Fruit fly (Drosophila melanogaster) whole organism, embryonic: ENCODE results near the gene Patsas.
A peak's percentile ranks its signal among the peaks of the same experiment; 100 is the strongest.

ENCODE experiments used
- Aef1 ChIP-seq: fragments of 200-800 bp; sonication (Bioruptor generic); IDR thresholded peaks from 3 replicates; pipeline ENCODE4 v1.3.6; 2022; ENCODE audit warnings: missing biosample characterization, missing genetic modification characterization
- Atf-2 ChIP-seq: fragments of 200-800 bp; sonication (Bioruptor generic); optimal IDR thresholded peaks from 2 replicates; lab custom pipeline; 2016; ENCODE audit warnings: missing biosample characterization, missing genetic modification characterization
- Bgb ChIP-seq: fragments of 200-800 bp; sonication (Bioruptor generic); IDR thresholded peaks from 2 replicates; pipeline ENCODE4 v1.3.6; 2022; ENCODE audit warnings: missing biosample characterization, missing genetic modification characterization; ENCODE audit not compliant: partially characterized antibody
- CG10431 ChIP-seq: fragments of 200-800 bp; sonication (Bioruptor generic); optimal IDR thresholded peaks from 3 replicates; lab custom pipeline; 2018; ENCODE audit warnings: missing biosample characterization, mild to moderate bottlenecking, missing genetic modification characterization
- CG10565 ChIP-seq: fragments of 200-800 bp; sonication (Bioruptor generic); optimal IDR thresholded peaks from 3 replicates; lab custom pipeline; 2016; ENCODE audit warnings: missing biosample characterization, mild to moderate bottlenecking, missing genetic modification characterization
- CG10654 ChIP-seq: fragments of 200-800 bp; sonication (Bioruptor generic); optimal IDR thresholded peaks from 2 replicates; lab custom pipeline; 2016; ENCODE audit warnings: missing biosample characterization, missing genetic modification characterization
- CG11456 ChIP-seq: fragments of 200-800 bp; sonication (Bioruptor generic); IDR thresholded peaks from 3 replicates; pipeline ENCODE4 v1.3.6; 2022; ENCODE audit warnings: missing biosample characterization, missing genetic modification characterization
- CG13775 ChIP-seq: fragments of 200-800 bp; sonication (Bioruptor generic); optimal IDR thresholded peaks from 3 replicates; lab custom pipeline; 2017; ENCODE audit warnings: missing biosample characterization, mild to moderate bottlenecking, missing genetic modification characterization
- CG15514 ChIP-seq: fragments of 200-800 bp; sonication (Bioruptor generic); optimal IDR thresholded peaks from 3 replicates; lab custom pipeline; 2017; ENCODE audit warnings: missing biosample characterization, missing genetic modification characterization, mild to moderate bottlenecking, moderate library complexity, missing genetic modification reagents
- CG15601 ChIP-seq: fragments of 200-800 bp; sonication (Bioruptor generic); optimal IDR thresholded peaks from 3 replicates; lab custom pipeline; 2019; ENCODE audit warnings: missing biosample characterization, mild to moderate bottlenecking, missing genetic modification characterization, moderate library complexity
- CG15696 ChIP-seq: fragments of 200-800 bp; sonication (Bioruptor generic); optimal IDR thresholded peaks from 2 replicates; lab custom pipeline; 2019; ENCODE audit warnings: missing biosample characterization, mild to moderate bottlenecking, missing genetic modification characterization, moderate library complexity
- CG1602 ChIP-seq: fragments of 200-800 bp; sonication (Bioruptor generic); optimal IDR thresholded peaks from 3 replicates; lab custom pipeline; 2016; ENCODE audit warnings: missing biosample characterization, missing genetic modification characterization
- CG1603 ChIP-seq: fragments of 200-800 bp; sonication (Bioruptor generic); optimal IDR thresholded peaks from 2 replicates; lab custom pipeline; 2019; ENCODE audit warnings: missing biosample characterization, mild to moderate bottlenecking, missing genetic modification characterization, moderate library complexity
- CG16779 ChIP-seq: fragments of 200-800 bp; sonication (Bioruptor generic); IDR thresholded peaks from 2 replicates; pipeline ENCODE4 v1.3.6; 2022; ENCODE audit warnings: missing biosample characterization, missing genetic modification characterization
- CG17802 ChIP-seq: fragments of 200-800 bp; sonication (Bioruptor generic); optimal IDR thresholded peaks from 2 replicates; lab custom pipeline; 2018; ENCODE audit warnings: missing biosample characterization, mild to moderate bottlenecking, missing genetic modification characterization, moderate library complexity
- CG2116 ChIP-seq: fragments of 200-800 bp; sonication (Bioruptor generic); optimal IDR thresholded peaks from 3 replicates; lab custom pipeline; 2018; ENCODE audit warnings: missing biosample characterization, mild to moderate bottlenecking, missing genetic modification characterization
- CG32772 ChIP-seq: fragments of 200-800 bp; sonication (Bioruptor generic); IDR thresholded peaks from 2 replicates; pipeline ENCODE4 v1.3.6; 2022; ENCODE audit warnings: missing biosample characterization, missing genetic modification characterization
- CG3847 ChIP-seq: fragments of 200-800 bp; sonication (Bioruptor generic); IDR thresholded peaks from 2 replicates; pipeline ENCODE4 v1.3.6; 2022; ENCODE audit warnings: missing biosample characterization, missing genetic modification characterization
- CG43689 ChIP-seq: fragments of 200-800 bp; sonication (Bioruptor generic); IDR thresholded peaks from 2 replicates; pipeline ENCODE4 v1.3.6; 2022; ENCODE audit warnings: missing biosample characterization, missing genetic modification characterization
- CG6175 ChIP-seq: fragments of 200-800 bp; sonication (Bioruptor generic); IDR thresholded peaks from 3 replicates; pipeline ENCODE4 v1.3.6; 2022; ENCODE audit warnings: missing biosample characterization, missing genetic modification characterization
- CG7745 ChIP-seq: fragments of 200-800 bp; sonication (Bioruptor generic); optimal IDR thresholded peaks from 2 replicates; lab custom pipeline; 2018; ENCODE audit warnings: missing biosample characterization, mild to moderate bottlenecking, missing genetic modification characterization, moderate library complexity
- D ChIP-seq, 2 experiments: fragments of 200-800 bp in 1 of 2; fragments of >200 bp in 1 of 2; sonication (Bioruptor generic) in 1 of 2; optimal IDR thresholded peaks; 2 replicates in 1 of 2; 3 replicates in 1 of 2; lab custom pipeline; 2017; ENCODE audit warnings: mild to moderate bottlenecking in 1 of 2, missing biosample characterization in 1 of 2, missing genetic modification characterization in 1 of 2, missing genetic modification reagents in 1 of 2
- Fer3 ChIP-seq: fragments of 200-800 bp; sonication (Bioruptor generic); optimal IDR thresholded peaks from 2 replicates; lab custom pipeline; 2018; ENCODE audit warnings: missing biosample characterization, mild to moderate bottlenecking, missing genetic modification characterization, moderate library complexity
- GATAe ChIP-seq: fragments of 200-800 bp; sonication (Bioruptor generic); conservative IDR thresholded peaks from 2 replicates; pipeline ENCODE4 v1.3.6; 2022; ENCODE audit warnings: missing biosample characterization, missing genetic modification characterization
- NfI ChIP-seq: fragments of 200-800 bp; sonication (Bioruptor generic); optimal IDR thresholded peaks from 3 replicates; lab custom pipeline; 2018; ENCODE audit warnings: missing biosample characterization, mild to moderate bottlenecking, missing genetic modification characterization, moderate library complexity
- Pdp1 ChIP-seq, 2 experiments: fragments of 200-800 bp; sonication (Bioruptor generic); optimal IDR thresholded peaks; 3 replicates each; lab custom pipeline; 2016; ENCODE audit warnings: missing biosample characterization in 2 of 2, missing genetic modification characterization in 2 of 2, mild to moderate bottlenecking in 1 of 2, moderate library complexity in 1 of 2
- Ssrp ChIP-seq: fragments of 200-800 bp; sonication (Bioruptor generic); optimal IDR thresholded peaks from 2 replicates; lab custom pipeline; 2018; ENCODE audit warnings: missing biosample characterization, mild to moderate bottlenecking, missing genetic modification characterization, moderate library complexity
- al ChIP-seq: fragments of 200-800 bp; sonication (Bioruptor generic); IDR thresholded peaks from 2 replicates; pipeline ENCODE4 v1.3.6; 2022; ENCODE audit warnings: missing biosample characterization, missing genetic modification characterization
- ara ChIP-seq: fragments of 200-800 bp; sonication (Bioruptor generic); IDR thresholded peaks from 2 replicates; pipeline ENCODE4 v1.3.6; 2022; ENCODE audit warnings: missing biosample characterization, missing genetic modification characterization
- chn ChIP-seq: fragments of 200-800 bp; sonication (Bioruptor generic); optimal IDR thresholded peaks from 2 replicates; lab custom pipeline; 2016; ENCODE audit warnings: missing biosample characterization, missing genetic modification characterization
- corto ChIP-seq: fragments of 200-800 bp; sonication (Bioruptor generic); optimal IDR thresholded peaks from 2 replicates; lab custom pipeline; 2016; ENCODE audit warnings: missing biosample characterization, mild to moderate bottlenecking, missing genetic modification characterization, moderate library complexity
- dati ChIP-seq: fragments of 200-800 bp; sonication (Bioruptor generic); IDR thresholded peaks from 2 replicates; pipeline ENCODE4 v1.3.6; 2022; ENCODE audit warnings: missing biosample characterization, missing genetic modification characterization
- fru ChIP-seq: fragments of >200 bp; optimal IDR thresholded peaks from 2 replicates; lab custom pipeline; 2017
- gro ChIP-seq: fragments of 200-800 bp; sonication (Bioruptor generic); optimal IDR thresholded peaks from 2 replicates; lab custom pipeline; 2016; ENCODE audit warnings: missing biosample characterization, missing genetic modification characterization
- h ChIP-seq: fragments of >200 bp; optimal IDR thresholded peaks from 2 replicates; lab custom pipeline; 2017
- ind ChIP-seq: fragments of 200-800 bp; sonication (Bioruptor generic); optimal IDR thresholded peaks from 3 replicates; lab custom pipeline; 2016; ENCODE audit warnings: missing biosample characterization, missing genetic modification characterization
- lilli ChIP-seq: fragments of 200-800 bp; sonication (Bioruptor generic); optimal IDR thresholded peaks from 3 replicates; lab custom pipeline; 2016; ENCODE audit warnings: missing biosample characterization, missing genetic modification characterization
- luna ChIP-seq: fragments of 200-800 bp; sonication (Bioruptor generic); optimal IDR thresholded peaks from 2 replicates; lab custom pipeline; 2016; ENCODE audit warnings: missing biosample characterization, missing genetic modification characterization
- maf-S ChIP-seq: fragments of 200-800 bp; sonication (Bioruptor generic); optimal IDR thresholded peaks from 2 replicates; lab custom pipeline; 2016; ENCODE audit warnings: missing biosample characterization, missing genetic modification characterization
- onecut ChIP-seq: fragments of 200-800 bp; sonication (Bioruptor generic); IDR thresholded peaks from 2 replicates; pipeline ENCODE4 v1.3.6; 2022; ENCODE audit warnings: missing biosample characterization, missing genetic modification characterization
- pan ChIP-seq, 4 experiments: fragments of >200 bp in 3 of 4; fragments of 200-800 bp in 1 of 4; sonication (Bioruptor generic) in 1 of 4; optimal IDR thresholded peaks in 3 of 4; IDR thresholded peaks in 1 of 4; 2 replicates each; pipeline versions ENCODE4 v1.3.6 to Lab custom; 2017 to 2022; ENCODE audit warnings: missing biosample characterization in 2 of 4, missing genetic modification characterization in 2 of 4, mixed read lengths in 1 of 4
- phol ChIP-seq: fragments of 200-800 bp; sonication (Bioruptor generic); optimal IDR thresholded peaks from 3 replicates; lab custom pipeline; 2018; ENCODE audit warnings: missing biosample characterization, mild to moderate bottlenecking, missing genetic modification characterization, moderate library complexity
- pros ChIP-seq: fragments of 200-800 bp; sonication (Bioruptor generic); optimal IDR thresholded peaks from 3 replicates; lab custom pipeline; 2019; ENCODE audit warnings: missing biosample characterization, mild to moderate bottlenecking, missing genetic modification characterization, moderate library complexity
- salm ChIP-seq: fragments of 200-800 bp; sonication (Bioruptor generic); optimal IDR thresholded peaks from 2 replicates; lab custom pipeline; 2018; ENCODE audit warnings: missing biosample characterization, mild to moderate bottlenecking, missing genetic modification characterization
- sd ChIP-seq: fragments of 200-800 bp; sonication (Bioruptor generic); optimal IDR thresholded peaks from 3 replicates; lab custom pipeline; 2018; ENCODE audit warnings: missing biosample characterization, mild to moderate bottlenecking, missing genetic modification characterization, moderate library complexity
- slou ChIP-seq: fragments of 200-800 bp; sonication (Bioruptor generic); optimal IDR thresholded peaks from 3 replicates; lab custom pipeline; 2016; ENCODE audit warnings: missing biosample characterization, missing genetic modification characterization
- so ChIP-seq: fragments of 200-800 bp; sonication (Bioruptor generic); IDR thresholded peaks from 3 replicates; pipeline ENCODE4 v1.3.6; 2022; ENCODE audit warnings: missing biosample characterization, missing genetic modification characterization
- usp ChIP-seq: fragments of >200 bp; optimal IDR thresholded peaks from 2 replicates; lab custom pipeline; 2017; ENCODE audit warnings: missing biosample characterization, missing genetic modification characterization

Patsas gene

dm6 chr2L:12103231-12104210, at the start of gene Patsas, which contains the start of gene ThrRS:
Patsas (minus strand) TSS chr2L:12103285.
ThrRS (plus strand) TSS chr2L:12103751.
- peak; percentile 90 for TF ChIP-seq CG2116 (GFP tag; lab: Kevin White, UChicago)
- TF ChIP-seq CG15601 (tag; lab: Kevin White, UChicago): peak; percentile 83
- peak; percentile 82 for TF ChIP-seq slou (GFP tag; lab: Kevin White, UChicago)
- TF ChIP-seq NfI: peak; percentile 86
- peak; percentile 86 for TF ChIP-seq CG1602 (GFP tag; lab: Kevin White, UChicago)
- TF ChIP-seq CG11456 (GFP tag; lab: Robert Waterston, UW): peak; percentile 76
- TF ChIP-seq CG15696 (tag; lab: Kevin White, UChicago): peak; percentile 85
- TF ChIP-seq CG32772 (GFP tag; lab: Robert Waterston, UW): peak; percentile 83
- no peak; the same call in 2 of the 3 replicates for TF ChIP-seq CG6175
- TF ChIP-seq so: peak; percentile 82; the same call in 2 of the 3 replicates
- peak; percentile 82 for TF ChIP-seq lilli (GFP tag; lab: Kevin White, UChicago)
- TF ChIP-seq Bgb (GFP tag; lab: Robert Waterston, UW): no peak
- no peak for TF ChIP-seq Atf-2
- TF ChIP-seq fru (lab: Kevin White, UChicago): no peak
- peak; percentile 93 for TF ChIP-seq phol (tag; lab: Kevin White, UChicago)
- TF ChIP-seq CG10565: peak; percentile 31
- peak; percentile 79 for TF ChIP-seq maf-S
- TF ChIP-seq CG17802 (tag; lab: Kevin White, UChicago): peak; percentile 86
- peak; percentile 46 for TF ChIP-seq gro (GFP tag; lab: Kevin White, UChicago)
- TF ChIP-seq h (lab: Kevin White, UChicago): no peak
- peak; percentile 33 for TF ChIP-seq CG10431 (GFP tag; lab: Kevin White, UChicago)
- no peak for TF ChIP-seq pros (GFP tag; lab: Kevin White, UChicago)
- TF ChIP-seq Pdp1 (GFP tag; optimal IDR thresholded peaks at IDR 0.05; lab: Kevin White, UChicago): peak; percentile 70 to 80
- peak; percentile 90 for TF ChIP-seq CG3847 (GFP tag; lab: Robert Waterston, UW)
- TF ChIP-seq Fer3 (tag; lab: Kevin White, UChicago): peak; percentile 87
- peak; percentile 88 for TF ChIP-seq Ssrp
- TF ChIP-seq CG10654: peak; percentile 82
- peak; percentile 72 for TF ChIP-seq chn (GFP tag; lab: Kevin White, UChicago)
- TF ChIP-seq D (optimal IDR thresholded peaks at IDR 0.05; lab: Kevin White, UChicago): no peak
- TF ChIP-seq D (GFP tag; optimal IDR thresholded peaks at IDR 0.05; lab: Kevin White, UChicago): peak; percentile 77
- peak; percentile 86 for TF ChIP-seq Aef1 (GFP tag; lab: Robert Waterston, UW)
- peak; percentile 24 for TF ChIP-seq luna (GFP tag; lab: Kevin White, UChicago)
- TF ChIP-seq corto (GFP tag; lab: Kevin White, UChicago): no peak
- peak; percentile 78 for TF ChIP-seq CG15514 (GFP tag; lab: Kevin White, UChicago)
- TF ChIP-seq pan (optimal IDR thresholded peaks at IDR 0.05; lab: Kevin White, UChicago): no peak
- peak in 1 of 2 experiments; percentile 90 for TF ChIP-seq pan (GFP tag; optimal IDR thresholded peaks at IDR 0.05 in 1 of 2, IDR thresholded peaks at IDR 0.05 in 1 of 2)
- peak; percentile 87 for TF ChIP-seq al (GFP tag; lab: Robert Waterston, UW)
- TF ChIP-seq ind (GFP tag; lab: Kevin White, UChicago): peak; percentile 82
- TF ChIP-seq CG43689 (GFP tag; lab: Robert Waterston, UW): peak; percentile 68
- TF ChIP-seq GATAe (GFP tag; lab: Robert Waterston, UW): peak; percentile 47
- peak; percentile 99 for TF ChIP-seq CG7745 (tag; lab: Kevin White, UChicago)
- peak; percentile 78; the same call in 1 of the 2 replicates for TF ChIP-seq ara (GFP tag; lab: Robert Waterston, UW)
- peak; percentile 86 for TF ChIP-seq CG13775 (GFP tag; lab: Kevin White, UChicago)
- no peak for TF ChIP-seq dati
- TF ChIP-seq CG1603 (tag; lab: Kevin White, UChicago): peak; percentile 65
- TF ChIP-seq sd (tag; lab: Kevin White, UChicago): peak; percentile 61
- TF ChIP-seq CG16779: no peak
- TF ChIP-seq usp: no peak
- TF ChIP-seq onecut (GFP tag; lab: Robert Waterston, UW): peak; percentile 97
- TF ChIP-seq salm: peak; percentile 66
